Fruit fly (Drosophila melanogaster) whole organism, prepupa: ENCODE results near the gene Tpt.

ENCODE experiments used
- CG3919 ChIP-seq: fragments of 200-800 bp; sonication (Bioruptor generic); optimal IDR thresholded peaks from 3 replicates; lab custom pipeline; 2016; ENCODE audit warnings: missing biosample characterization, missing genetic modification characterization
- Gug ChIP-seq: fragments of 200-800 bp; sonication (Bioruptor generic); IDR thresholded peaks from 2 replicates; pipeline ENCODE4 v1.3.6; 2022; ENCODE audit warnings: missing biosample characterization, missing genetic modification characterization
- OdsH ChIP-seq: fragments of 200-800 bp; sonication (Bioruptor generic); optimal IDR thresholded peaks from 3 replicates; lab custom pipeline; 2016; ENCODE audit warnings: missing biosample characterization, missing genetic modification characterization
- fd59A ChIP-seq: fragments of 200-800 bp; sonication (Bioruptor generic); optimal IDR thresholded peaks from 2 replicates; lab custom pipeline; 2017; ENCODE audit warnings: missing biosample characterization, mild to moderate bottlenecking, missing genetic modification characterization, missing genetic modification reagents
- spab ChIP-seq: fragments of 200-800 bp; sonication (Bioruptor generic); optimal IDR thresholded peaks from 2 replicates; lab custom pipeline; 2017; ENCODE audit warnings: missing biosample characterization, mild to moderate bottlenecking, missing genetic modification characterization, missing genetic modification reagents

DNA sequence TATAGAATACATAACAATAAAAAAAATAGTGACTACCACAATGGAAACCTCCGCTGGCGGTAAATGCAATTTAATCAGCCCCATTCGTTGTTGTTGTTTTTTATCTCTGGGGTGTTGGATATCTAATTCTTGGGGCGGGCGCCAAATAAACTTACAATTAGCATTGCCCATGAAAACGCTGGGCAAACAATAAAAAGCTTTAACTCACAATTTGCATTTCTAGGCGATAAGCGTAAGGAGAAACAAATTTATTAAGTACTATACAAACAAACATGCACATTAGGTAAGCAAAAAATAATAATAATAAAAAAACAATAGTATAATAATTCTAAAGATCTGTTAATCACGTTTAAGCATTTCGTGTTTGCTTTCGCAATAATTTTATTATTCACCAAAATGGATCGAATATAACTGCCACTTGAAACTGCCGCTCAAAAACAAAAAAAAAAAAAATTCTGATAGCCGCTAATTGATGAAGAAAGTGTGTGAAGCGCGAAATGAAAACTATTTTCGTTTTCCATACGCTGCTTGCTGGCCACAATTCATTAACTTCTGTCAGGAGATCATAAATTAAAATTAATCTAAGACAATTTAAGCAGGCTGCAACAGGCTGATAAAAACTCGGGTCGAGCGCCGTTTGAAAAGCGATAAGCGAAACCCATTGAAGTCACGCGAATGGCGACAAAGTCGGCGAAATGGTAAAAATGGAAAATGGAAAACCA is 42.9 kb upstream of the Tpt start:
- TF ChIP-seq spab (GFP tag; lab: Kevin White, UChicago) (no peak), Gug (no peak), fd59A (no peak), CG3919 (GFP tag; lab: Kevin White, UChicago) (no peak), OdsH (GFP tag; lab: Kevin White, UChicago) (no peak)
